Fruit fly (Drosophila melanogaster) whole organism, embryonic: ENCODE measurements around the gene Polr3I.

Experiments
- CG10267 ChIP-seq: fragments of 200-800 bp; sonication (Bioruptor generic); optimal IDR thresholded peaks from 2 replicates; lab custom pipeline; 2018; ENCODE audit warnings: missing biosample characterization, mild to moderate bottlenecking, missing genetic modification characterization, moderate library complexity
- CG12155 ChIP-seq: fragments of 200-800 bp; sonication (Bioruptor generic); optimal IDR thresholded peaks from 3 replicates; lab custom pipeline; 2016; ENCODE audit warnings: missing biosample characterization, missing genetic modification characterization
- CG12219 ChIP-seq: fragments of 200-800 bp; sonication (Bioruptor generic); optimal IDR thresholded peaks from 3 replicates; lab custom pipeline; 2018; ENCODE audit warnings: missing biosample characterization, mild to moderate bottlenecking, missing genetic modification characterization
- CG16779 ChIP-seq: fragments of 200-800 bp; sonication (Bioruptor generic); IDR thresholded peaks from 2 replicates; pipeline ENCODE4 v1.3.6; 2022; ENCODE audit warnings: missing biosample characterization, missing genetic modification characterization
- CG17186 ChIP-seq: fragments of 200-800 bp; sonication (Bioruptor generic); optimal IDR thresholded peaks from 3 replicates; lab custom pipeline; 2017; ENCODE audit warnings: missing biosample characterization, missing genetic modification reagents, missing genetic modification characterization
- CG18764 ChIP-seq: fragments of 200-800 bp; sonication (Bioruptor generic); optimal IDR thresholded peaks from 3 replicates; lab custom pipeline; 2016; ENCODE audit warnings: missing biosample characterization, missing genetic modification characterization
- CG2712 ChIP-seq: fragments of 200-800 bp; optimal IDR thresholded peaks from 3 replicates; lab custom pipeline; 2019; ENCODE audit warnings: missing biosample characterization, mild to moderate bottlenecking, missing genetic modification characterization, moderate library complexity
- CG2889 ChIP-seq: fragments of 200-800 bp; sonication (Bioruptor generic); IDR thresholded peaks from 3 replicates; pipeline ENCODE4 v1.3.6; 2022; ENCODE audit warnings: missing biosample characterization, missing genetic modification characterization
- CG31365 ChIP-seq: fragments of 200-800 bp; sonication (Bioruptor generic); optimal IDR thresholded peaks from 2 replicates; lab custom pipeline; 2018; ENCODE audit warnings: missing biosample characterization, mild to moderate bottlenecking, missing genetic modification characterization
- CG31441 ChIP-seq: fragments of 200-800 bp; sonication (Bioruptor generic); IDR thresholded peaks from 2 replicates; pipeline ENCODE4 v1.3.6; 2022; ENCODE audit warnings: missing biosample characterization, missing genetic modification characterization
- CG42726 ChIP-seq: fragments of 200-800 bp; sonication (Bioruptor generic); IDR thresholded peaks from 2 replicates; pipeline ENCODE4 v1.3.6; 2022; ENCODE audit warnings: missing biosample characterization, missing genetic modification characterization; ENCODE audit not compliant: partially characterized antibody
- CG4424 ChIP-seq: fragments of 200-800 bp; sonication (Bioruptor generic); optimal IDR thresholded peaks from 3 replicates; lab custom pipeline; 2016; ENCODE audit warnings: missing biosample characterization, missing genetic modification characterization
- CG7372 ChIP-seq: fragments of 200-800 bp; sonication (Bioruptor generic); IDR thresholded peaks from 2 replicates; pipeline ENCODE4 v1.3.6; 2022; ENCODE audit warnings: missing biosample characterization, missing genetic modification characterization
- CG7745 ChIP-seq: fragments of 200-800 bp; sonication (Bioruptor generic); optimal IDR thresholded peaks from 2 replicates; lab custom pipeline; 2018; ENCODE audit warnings: missing biosample characterization, mild to moderate bottlenecking, missing genetic modification characterization, moderate library complexity
- CG7928 ChIP-seq: fragments of 200-800 bp; sonication (Bioruptor generic); optimal IDR thresholded peaks from 2 replicates; lab custom pipeline; 2017; ENCODE audit warnings: missing biosample characterization, mild to moderate bottlenecking, missing genetic modification characterization
- CG9609 ChIP-seq: fragments of 200-800 bp; sonication (Bioruptor generic); optimal IDR thresholded peaks from 3 replicates; lab custom pipeline; 2016; ENCODE audit warnings: missing biosample characterization, missing genetic modification characterization
- Chrac-16 ChIP-seq: fragments of 200-800 bp; sonication (Bioruptor generic); optimal IDR thresholded peaks from 3 replicates; lab custom pipeline; 2016; ENCODE audit warnings: missing biosample characterization, missing genetic modification characterization
- D19A ChIP-seq: fragments of 200-800 bp; optimal IDR thresholded peaks from 3 replicates; lab custom pipeline; 2019; ENCODE audit warnings: missing biosample characterization, mild to moderate bottlenecking, missing genetic modification characterization, moderate library complexity
- Dbx ChIP-seq: fragments of 200-800 bp; sonication (Bioruptor generic); IDR thresholded peaks from 3 replicates; pipeline ENCODE4 v1.3.6; 2022; ENCODE audit warnings: missing biosample characterization, missing genetic modification characterization
- Dek ChIP-seq: fragments of 200-800 bp; sonication (Bioruptor generic); optimal IDR thresholded peaks from 3 replicates; lab custom pipeline; 2019; ENCODE audit warnings: missing biosample characterization, mild to moderate bottlenecking, missing genetic modification characterization, moderate library complexity
- Dfd ChIP-seq, 2 experiments: fragments of >200 bp; optimal IDR thresholded peaks; 2 replicates each; lab custom pipeline; 2017; ENCODE audit warnings: missing biosample characterization in 2 of 2, missing genetic modification characterization in 2 of 2
- Dip2 ChIP-seq: fragments of 200-800 bp; sonication (Bioruptor generic); IDR thresholded peaks from 2 replicates; pipeline ENCODE4 v1.3.6; 2022; ENCODE audit warnings: missing biosample characterization, missing genetic modification characterization
- Dll ChIP-seq: fragments of 200-800 bp; sonication (Bioruptor generic); IDR thresholded peaks from 4 replicates; pipeline ENCODE4 v1.3.6; 2022; ENCODE audit warnings: missing biosample characterization, missing genetic modification characterization; ENCODE audit not compliant: partially characterized antibody
- Doc2 ChIP-seq: fragments of 200-800 bp; sonication (Bioruptor generic); IDR thresholded peaks from 2 replicates; pipeline ENCODE4 v1.3.6; 2022; ENCODE audit warnings: missing biosample characterization, missing genetic modification characterization
- HLH3B ChIP-seq: fragments of 200-800 bp; sonication (Bioruptor generic); IDR thresholded peaks from 2 replicates; pipeline ENCODE4 v1.3.6; 2022; ENCODE audit warnings: missing biosample characterization, missing genetic modification characterization
- HLHmδ ChIP-seq: fragments of 200-800 bp; sonication (Bioruptor generic); optimal IDR thresholded peaks from 2 replicates; lab custom pipeline; 2018; ENCODE audit warnings: missing biosample characterization, mild to moderate bottlenecking, missing genetic modification characterization, moderate library complexity
- HmgZ ChIP-seq: fragments of 200-800 bp; sonication (Bioruptor generic); optimal IDR thresholded peaks from 2 replicates; lab custom pipeline; 2018; ENCODE audit warnings: missing biosample characterization, mild to moderate bottlenecking, missing genetic modification characterization
- NC2β ChIP-seq: fragments of 200-800 bp; sonication (Bioruptor generic); optimal IDR thresholded peaks from 2 replicates; lab custom pipeline; 2016; ENCODE audit warnings: missing biosample characterization, missing genetic modification characterization
- PHDP ChIP-seq: fragments of 200-800 bp; sonication (Bioruptor generic); optimal IDR thresholded peaks from 3 replicates; lab custom pipeline; 2018; ENCODE audit warnings: missing biosample characterization, mild to moderate bottlenecking, missing genetic modification characterization, moderate library complexity
- Six4 ChIP-seq: fragments of 200-800 bp; sonication (Bioruptor generic); optimal IDR thresholded peaks from 2 replicates; lab custom pipeline; 2016; ENCODE audit warnings: missing biosample characterization, missing genetic modification characterization
- Xbp1 ChIP-seq: fragments of 200-800 bp; sonication (Bioruptor generic); optimal IDR thresholded peaks from 3 replicates; lab custom pipeline; 2016; ENCODE audit warnings: missing biosample characterization, mild to moderate bottlenecking, missing genetic modification characterization
- croc ChIP-seq: fragments of 200-800 bp; sonication (Bioruptor generic); conservative IDR thresholded peaks from 3 replicates; pipeline ENCODE4 v1.3.6; 2022; ENCODE audit warnings: missing biosample characterization, missing genetic modification characterization
- crol ChIP-seq: fragments of 200-800 bp; sonication (Bioruptor generic); IDR thresholded peaks from 2 replicates; pipeline ENCODE4 v1.3.6; 2022; ENCODE audit warnings: missing biosample characterization, missing genetic modification characterization
- dati ChIP-seq: fragments of 200-800 bp; sonication (Bioruptor generic); IDR thresholded peaks from 2 replicates; pipeline ENCODE4 v1.3.6; 2022; ENCODE audit warnings: missing biosample characterization, missing genetic modification characterization
- dmrt99B ChIP-seq: fragments of 200-800 bp; sonication (Bioruptor generic); optimal IDR thresholded peaks from 2 replicates; lab custom pipeline; 2018; ENCODE audit warnings: missing biosample characterization, mild to moderate bottlenecking, missing genetic modification characterization, moderate library complexity
- fru ChIP-seq: fragments of >200 bp; optimal IDR thresholded peaks from 2 replicates; lab custom pipeline; 2017
- ftz-f1 ChIP-seq: fragments of 200-800 bp; sonication (Bioruptor generic); optimal IDR thresholded peaks from 2 replicates; lab custom pipeline; 2016; ENCODE audit warnings: missing biosample characterization, missing genetic modification characterization
- gcm ChIP-seq: fragments of 200-800 bp; sonication (Bioruptor generic); optimal IDR thresholded peaks from 2 replicates; lab custom pipeline; 2019; ENCODE audit warnings: missing biosample characterization, mild to moderate bottlenecking, missing genetic modification characterization, moderate library complexity
- ham ChIP-seq: fragments of 200-800 bp; sonication (Bioruptor generic); IDR thresholded peaks from 2 replicates; pipeline ENCODE4 v1.3.6; 2022; ENCODE audit warnings: missing biosample characterization, missing genetic modification characterization
- lola ChIP-seq, 3 experiments: fragments of >200 bp in 2 of 3; fragments of 200-800 bp in 1 of 3; sonication (Bioruptor generic) in 1 of 3; optimal IDR thresholded peaks; 2 replicates each; lab custom pipeline; 2017 to 2019; ENCODE audit warnings: missing biosample characterization in 3 of 3, missing genetic modification characterization in 3 of 3, mild to moderate bottlenecking in 1 of 3, moderate library complexity in 1 of 3
- mirr ChIP-seq: fragments of 200-800 bp; sonication (Bioruptor generic); optimal IDR thresholded peaks from 3 replicates; lab custom pipeline; 2018; ENCODE audit warnings: missing biosample characterization, mild to moderate bottlenecking, missing genetic modification characterization
- pfk ChIP-seq: fragments of 200-800 bp; sonication (Bioruptor generic); optimal IDR thresholded peaks from 2 replicates; lab custom pipeline; 2018; ENCODE audit warnings: missing biosample characterization, mild to moderate bottlenecking, missing genetic modification characterization, moderate library complexity
- run ChIP-seq: fragments of 200-800 bp; sonication (Bioruptor generic); optimal IDR thresholded peaks from 3 replicates; lab custom pipeline; 2018; ENCODE audit warnings: missing biosample characterization, mild to moderate bottlenecking, missing genetic modification characterization
- scrt ChIP-seq: fragments of 200-800 bp; sonication (Bioruptor generic); optimal IDR thresholded peaks from 2 replicates; lab custom pipeline; 2018; ENCODE audit warnings: missing biosample characterization, mild to moderate bottlenecking, missing genetic modification characterization, moderate library complexity
- sens-2 ChIP-seq: fragments of 200-800 bp; sonication (Bioruptor generic); IDR thresholded peaks from 2 replicates; pipeline ENCODE4 v1.3.6; 2022; ENCODE audit warnings: missing biosample characterization, missing genetic modification characterization
- seq ChIP-seq: fragments of 200-800 bp; sonication (Bioruptor generic); IDR thresholded peaks from 2 replicates; pipeline ENCODE4 v1.3.6; 2022; ENCODE audit warnings: missing biosample characterization, missing genetic modification characterization
- stc ChIP-seq: fragments of 200-800 bp; sonication (Bioruptor generic); IDR thresholded peaks from 2 replicates; pipeline ENCODE4 v1.3.6; 2022; ENCODE audit warnings: missing biosample characterization, missing genetic modification characterization
- tgo ChIP-seq: fragments of 200-800 bp; sonication (Bioruptor generic); IDR thresholded peaks from 3 replicates; pipeline ENCODE4 v1.3.6; 2022; ENCODE audit warnings: missing biosample characterization, missing genetic modification characterization
- tio ChIP-seq: fragments of 200-800 bp; sonication (Bioruptor generic); optimal IDR thresholded peaks from 2 replicates; lab custom pipeline; 2017; ENCODE audit warnings: missing biosample characterization, missing genetic modification characterization, inconsistent platforms
- trem ChIP-seq: fragments of 200-800 bp; optimal IDR thresholded peaks from 3 replicates; lab custom pipeline; 2019; ENCODE audit warnings: missing biosample characterization, mild to moderate bottlenecking, missing genetic modification characterization, moderate library complexity
- yki ChIP-seq: fragments of >200 bp; optimal IDR thresholded peaks from 3 replicates; lab custom pipeline; 2018
- z ChIP-seq: fragments of 200-800 bp; sonication (Bioruptor generic); IDR thresholded peaks from 3 replicates; pipeline ENCODE4 v1.3.6; 2022; ENCODE audit warnings: missing biosample characterization, missing genetic modification characterization

Polr3I gene

dm6 chrX:16932820-16933386, 48.5 kb downstream of the Polr3I start (continued):
- no peak for TF ChIP-seq trem (tag; lab: Kevin White, UChicago)
- no peak for TF ChIP-seq CG7928 (GFP tag; lab: Kevin White, UChicago)
- no peak for TF ChIP-seq ftz-f1 (GFP tag; lab: Kevin White, UChicago)
- TF ChIP-seq CG18764 (GFP tag; lab: Kevin White, UChicago): no peak
- peak; percentile 8 for TF ChIP-seq CG4424
- no peak for TF ChIP-seq Dfd (GFP tag; optimal IDR thresholded peaks at IDR 0.05; lab: Kevin White, UChicago)
- no peak for TF ChIP-seq PHDP (tag; lab: Kevin White, UChicago)
- no peak for TF ChIP-seq scrt (GFP tag; lab: Kevin White, UChicago)
- TF ChIP-seq CG31365 (tag; lab: Kevin White, UChicago): no peak
- TF ChIP-seq CG12219 (GFP tag; lab: Kevin White, UChicago): no peak
- no peak for TF ChIP-seq Xbp1 (GFP tag; lab: Kevin White, UChicago)
- no peak for TF ChIP-seq ham (GFP tag; lab: Robert Waterston, UW)
- TF ChIP-seq D19A (tag; lab: Kevin White, UChicago): peak; percentile 71
- no peak for TF ChIP-seq CG7372 (GFP tag; lab: Robert Waterston, UW)
- no peak for TF ChIP-seq lola (GFP tag; optimal IDR thresholded peaks at IDR 0.05; lab: Kevin White, UChicago)
- no peak for TF ChIP-seq CG2889 (GFP tag; lab: Robert Waterston, UW)
- TF ChIP-seq CG12155 (GFP tag; lab: Kevin White, UChicago): no peak
- no peak for TF ChIP-seq tgo
- TF ChIP-seq stc (GFP tag; lab: Robert Waterston, UW): no peak
- no peak for TF ChIP-seq pfk (GFP tag; lab: Kevin White, UChicago)
- TF ChIP-seq Six4 (GFP tag; lab: Kevin White, UChicago): no peak
- no peak for TF ChIP-seq Dip2
- TF ChIP-seq Dbx: no peak
- TF ChIP-seq seq (GFP tag; lab: Robert Waterston, UW): no peak
- no peak for TF ChIP-seq yki (lab: Kevin White, UChicago)
- peak; percentile 24; the same call in 1 of the 2 replicates for TF ChIP-seq HLH3B
- no peak for TF ChIP-seq Dll
- TF ChIP-seq HmgZ: no peak
- TF ChIP-seq CG2712: peak; percentile 1
- no peak for TF ChIP-seq Doc2 (GFP tag; lab: Robert Waterston, UW)
- peak; percentile 30 for TF ChIP-seq dmrt99B (tag; lab: Kevin White, UChicago)
- TF ChIP-seq CG31441 (GFP tag; lab: Robert Waterston, UW): 0 out of 2 replicates have a peak, but pooled peaks have one; percentile 12
- TF ChIP-seq CG9609 (GFP tag; lab: Kevin White, UChicago): no peak
- no peak for TF ChIP-seq mirr (GFP tag; lab: Kevin White, UChicago)
- no peak for TF ChIP-seq z (GFP tag; lab: Robert Waterston, UW)
- TF ChIP-seq CG7745 (tag; lab: Kevin White, UChicago): no peak
- no peak for TF ChIP-seq CG17186 (GFP tag; lab: Kevin White, UChicago)
- no peak for TF ChIP-seq sens-2 (GFP tag; lab: Robert Waterston, UW)
- TF ChIP-seq croc (GFP tag; lab: Robert Waterston, UW): no peak
- no peak for TF ChIP-seq run (tag; lab: Kevin White, UChicago)
- TF ChIP-seq gcm (GFP tag; lab: Kevin White, UChicago): no peak
- no peak for TF ChIP-seq dati
- no peak for TF ChIP-seq CG42726
- no peak for TF ChIP-seq fru (lab: Kevin White, UChicago)
- no peak for TF ChIP-seq CG10267 (tag; lab: Kevin White, UChicago)
- TF ChIP-seq CG16779 (GFP tag; lab: Robert Waterston, UW): no peak
- no peak for TF ChIP-seq HLHmδ (GFP tag; lab: Kevin White, UChicago)
- no peak for TF ChIP-seq tio (GFP tag; lab: Kevin White, UChicago)
- no peak for TF ChIP-seq Dek (tag; lab: Kevin White, UChicago)
- TF ChIP-seq NC2β: no peak
- TF ChIP-seq Chrac-16: no peak
- no peak for TF ChIP-seq crol
